Worm (Caenorhabditis elegans) whole organism, mixed stage, embryonic: ENCODE measurements around the gene sax-2.

Source experiments
- M03D4.4 ChIP-seq: sonication (generic microtip); optimal IDR thresholded peaks from 2 replicates; lab custom pipeline; 2017; ENCODE audit warnings: mild to moderate bottlenecking, missing genetic modification characterization, missing compliant biosample characterization
- bed-3 ChIP-seq: fragments of 200-800 bp; sonication (Bioruptor generic); optimal IDR thresholded peaks from 3 replicates; lab custom pipeline; 2018; ENCODE audit warnings: mild to moderate bottlenecking, missing genetic modification characterization, moderate library complexity, missing compliant biosample characterization
- blmp-1 ChIP-seq: fragments of 150-350 bp; optimal IDR thresholded peaks from 2 replicates; lab custom pipeline; 2014; ENCODE audit warnings: missing biosample characterization, missing genetic modification characterization
- ceh-39 ChIP-seq: fragments of 150-350 bp; optimal IDR thresholded peaks from 2 replicates; lab custom pipeline; 2014; ENCODE audit warnings: missing biosample characterization, missing genetic modification characterization
- ceh-43 ChIP-seq: fragments of 200-800 bp; sonication (Bioruptor generic); optimal IDR thresholded peaks from 2 replicates; lab custom pipeline; 2018; ENCODE audit warnings: mild to moderate bottlenecking, missing genetic modification characterization, moderate library complexity, missing compliant biosample characterization
- drap-1 ChIP-seq: fragments of 200-800 bp; sonication (Bioruptor generic); optimal IDR thresholded peaks from 3 replicates; lab custom pipeline; 2018; ENCODE audit warnings: mild to moderate bottlenecking, missing genetic modification characterization, missing compliant biosample characterization
- elt-3 ChIP-seq: fragments of 150-350 bp; optimal IDR thresholded peaks from 2 replicates; lab custom pipeline; 2014; ENCODE audit warnings: missing biosample characterization, missing genetic modification characterization
- flh-1 ChIP-seq: fragments of 200-800 bp; sonication (Bioruptor generic); optimal IDR thresholded peaks from 2 replicates; lab custom pipeline; 2018; ENCODE audit warnings: mild to moderate bottlenecking, missing genetic modification characterization, moderate library complexity, missing compliant biosample characterization
- hlh-1 ChIP-seq: fragments of 150-350 bp; optimal IDR thresholded peaks from 2 replicates; lab custom pipeline; 2014; ENCODE audit warnings: missing biosample characterization, missing genetic modification reagents, missing genetic modification characterization
- lin-13 ChIP-seq: fragments of 150-350 bp; optimal IDR thresholded peaks from 2 replicates; lab custom pipeline; 2014; ENCODE audit warnings: missing biosample characterization, missing genetic modification characterization
- lin-32 ChIP-seq: fragments of 200-800 bp; sonication (Bioruptor generic); optimal IDR thresholded peaks from 2 replicates; lab custom pipeline; 2018; ENCODE audit warnings: mild to moderate bottlenecking, missing genetic modification characterization, missing compliant biosample characterization
- lsy-2 ChIP-seq: fragments of 150-350 bp; optimal IDR thresholded peaks from 2 replicates; lab custom pipeline; 2014; ENCODE audit warnings: missing biosample characterization, missing genetic modification characterization
- mep-1 ChIP-seq: fragments of 150-350 bp; optimal IDR thresholded peaks from 2 replicates; lab custom pipeline; 2017; ENCODE audit warnings: missing biosample characterization, missing genetic modification reagents, missing genetic modification characterization, inconsistent platforms
- mls-2 ChIP-seq: sonication (generic microtip); optimal IDR thresholded peaks from 2 replicates; lab custom pipeline; 2016; ENCODE audit warnings: mild to moderate bottlenecking, missing genetic modification characterization, moderate library complexity, missing compliant biosample characterization
- nhr-12 ChIP-seq: fragments of 150-350 bp; optimal IDR thresholded peaks from 2 replicates; lab custom pipeline; 2014; ENCODE audit warnings: missing biosample characterization, missing genetic modification characterization
- nhr-2 ChIP-seq: fragments of 150-350 bp; optimal IDR thresholded peaks from 2 replicates; lab custom pipeline; 2014; ENCODE audit warnings: missing biosample characterization, missing genetic modification characterization
- nhr-237 ChIP-seq: fragments of 150-350 bp; optimal IDR thresholded peaks from 2 replicates; lab custom pipeline; 2014; ENCODE audit warnings: missing biosample characterization, missing genetic modification characterization
- nhr-76 ChIP-seq: sonication (generic microtip); optimal IDR thresholded peaks from 2 replicates; lab custom pipeline; 2017; ENCODE audit warnings: missing biosample characterization, missing genetic modification characterization
- pha-4 ChIP-seq: fragments of 150-350 bp; optimal IDR thresholded peaks from 2 replicates; lab custom pipeline; 2018; ENCODE audit warnings: missing biosample characterization, missing genetic modification reagents, missing genetic modification characterization
- sem-2 ChIP-seq: fragments of 200-800 bp; sonication (Bioruptor generic); optimal IDR thresholded peaks from 2 replicates; lab custom pipeline; 2018; ENCODE audit warnings: mild to moderate bottlenecking, missing genetic modification characterization, missing compliant biosample characterization
- sptf-1 ChIP-seq: sonication (generic microtip); optimal IDR thresholded peaks from 2 replicates; lab custom pipeline; 2017; ENCODE audit warnings: mild to moderate bottlenecking, missing genetic modification characterization, moderate library complexity, missing compliant biosample characterization
- tbx-8 ChIP-seq: fragments of 200-800 bp; sonication (Bioruptor generic); optimal IDR thresholded peaks from 2 replicates; lab custom pipeline; 2018; ENCODE audit warnings: mild to moderate bottlenecking, missing genetic modification characterization, moderate library complexity, missing compliant biosample characterization
- unc-120 ChIP-seq: sonication (generic microtip); optimal IDR thresholded peaks from 2 replicates; lab custom pipeline; 2017; ENCODE audit warnings: missing genetic modification characterization, missing compliant biosample characterization; ENCODE audit not compliant: poor library complexity, severe bottlenecking
- unc-39 ChIP-seq: fragments of 150-350 bp; optimal IDR thresholded peaks from 2 replicates; lab custom pipeline; 2014; ENCODE audit warnings: missing biosample characterization, missing genetic modification characterization
- unc-62 ChIP-seq: fragments of 150-350 bp; optimal IDR thresholded peaks from 2 replicates; lab custom pipeline; 2014; ENCODE audit warnings: missing biosample characterization, missing genetic modification reagents, missing genetic modification characterization
- zip-8 ChIP-seq: fragments of 150-350 bp; optimal IDR thresholded peaks from 2 replicates; lab custom pipeline; 2014; ENCODE audit warnings: missing biosample characterization, missing genetic modification characterization
- ztf-11 ChIP-seq: fragments of 150-350 bp; optimal IDR thresholded peaks from 2 replicates; lab custom pipeline; 2014; ENCODE audit warnings: missing biosample characterization, missing genetic modification characterization

sax-2 gene

ce11 chrIII:5145874-5146273 is 36.4 kb downstream of the sax-2 start:
- TF ChIP-seq lsy-2 (tag; lab: Kevin White, UChicago) (no peak), zip-8 (tag; lab: Kevin White, UChicago) (no peak), ceh-43 (GFP tag; lab: Kevin White, UChicago) (no peak), drap-1 (GFP tag; lab: Kevin White, UChicago) (no peak), blmp-1 (no peak), flh-1 (GFP tag; lab: Kevin White, UChicago) (no peak), nhr-237 (tag; lab: Kevin White, UChicago) (no peak), lin-32 (no peak), unc-120 (tag; lab: Kevin White, UChicago) (no peak)

DNA sequence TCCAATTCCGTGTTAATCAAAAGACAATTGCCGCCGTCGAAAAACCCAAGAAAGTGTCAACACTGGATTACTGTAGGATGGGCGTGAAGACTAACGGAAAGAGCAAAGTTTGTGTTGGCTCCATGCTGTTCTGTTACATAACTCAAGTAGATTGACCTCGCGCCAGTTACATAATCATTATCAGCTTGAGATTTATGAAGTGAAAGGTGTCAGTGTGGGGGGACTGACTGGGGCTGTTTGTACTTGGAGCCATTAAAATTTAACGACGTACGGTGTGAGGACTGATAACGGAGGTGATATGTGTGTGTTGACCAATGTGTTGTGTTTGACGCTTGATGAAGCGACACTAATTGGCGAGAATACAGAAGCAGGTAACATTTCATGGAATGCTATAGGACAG is 37.2 kb downstream of the sax-2 start:
- TF ChIP-seq ceh-43 (GFP tag; lab: Kevin White, UChicago) (no peak), tbx-8 (GFP tag; lab: Kevin White, UChicago) (no peak)

ce11 chrIII:5147445-5147844 is 37.9 kb downstream of the sax-2 start:
- TF ChIP-seq mep-1 (tag; lab: Kevin White, UChicago) (no peak), hlh-1 (tag; lab: Kevin White, UChicago) (no peak), ceh-39 (tag; lab: Kevin White, UChicago) (no peak), unc-62 (no peak), pha-4 (no peak), nhr-76 (no peak), lsy-2 (tag; lab: Kevin White, UChicago) (no peak), M03D4.4 (tag; lab: Kevin White, UChicago) (no peak), blmp-1 (no peak), nhr-12 (no peak), unc-39 (tag; lab: Kevin White, UChicago) (no peak), nhr-2 (tag; lab: Kevin White, UChicago) (no peak), elt-3 (tag; lab: Kevin White, UChicago) (no peak), lin-13 (tag; lab: Kevin White, UChicago) (no peak), bed-3 (no peak), nhr-237 (tag; lab: Kevin White, UChicago) (no peak), sem-2 (no peak)

- TF ChIP-seq tbx-8 (GFP tag; lab: Kevin White, UChicago) (no peak), lsy-2 (tag; lab: Kevin White, UChicago) (no peak), nhr-237 (tag; lab: Kevin White, UChicago) (no peak), elt-3 (tag; lab: Kevin White, UChicago) (no peak), unc-120 (tag; lab: Kevin White, UChicago) (no peak)
Measured at ce11 chrIII:5149478-5149877, 40.0 kb downstream of the sax-2 start, which contains the start of gene Y54H5A.2. Gene Y54H5A.2, minus strand, starts transcription at chrIII:5149578.

ce11 chrIII:5150012-5150411 is 40.5 kb downstream of the sax-2 start:
- TF ChIP-seq elt-3 (tag; lab: Kevin White, UChicago) (no peak), unc-62 (no peak), hlh-1 (tag; lab: Kevin White, UChicago) (no peak), mls-2 (tag; lab: Kevin White, UChicago) (no peak), pha-4 (no peak), nhr-2 (tag; lab: Kevin White, UChicago) (peak; percentile 83), lsy-2 (tag; lab: Kevin White, UChicago) (peak; percentile 28), zip-8 (tag; lab: Kevin White, UChicago) (peak; percentile 85)

DNA sequence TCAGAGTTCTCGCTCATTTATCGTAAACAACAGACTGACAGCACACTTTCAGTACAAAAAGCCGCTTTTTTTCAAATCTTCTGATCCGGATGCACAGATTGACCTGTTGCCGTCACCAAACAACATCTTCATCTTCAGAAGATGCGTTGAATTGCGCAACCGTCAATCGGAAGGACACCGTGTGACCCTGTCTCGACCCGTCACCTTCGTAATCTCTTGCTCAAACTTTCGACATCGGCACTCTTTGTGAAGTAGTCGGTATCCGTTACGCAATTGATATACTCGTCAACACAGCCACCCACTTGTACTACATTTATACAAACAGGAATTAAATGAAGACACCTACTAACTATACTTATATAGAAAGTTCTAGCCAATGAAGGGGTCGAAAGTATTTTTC is 41.5 kb downstream of the sax-2 start:
- TF ChIP-seq unc-62: peak; percentile 15
- TF ChIP-seq nhr-2 (tag; lab: Kevin White, UChicago): peak; percentile 89
- no peak for TF ChIP-seq ztf-11
- TF ChIP-seq zip-8 (tag; lab: Kevin White, UChicago): peak; percentile 71
- TF ChIP-seq M03D4.4 (tag; lab: Kevin White, UChicago): no peak

DNA sequence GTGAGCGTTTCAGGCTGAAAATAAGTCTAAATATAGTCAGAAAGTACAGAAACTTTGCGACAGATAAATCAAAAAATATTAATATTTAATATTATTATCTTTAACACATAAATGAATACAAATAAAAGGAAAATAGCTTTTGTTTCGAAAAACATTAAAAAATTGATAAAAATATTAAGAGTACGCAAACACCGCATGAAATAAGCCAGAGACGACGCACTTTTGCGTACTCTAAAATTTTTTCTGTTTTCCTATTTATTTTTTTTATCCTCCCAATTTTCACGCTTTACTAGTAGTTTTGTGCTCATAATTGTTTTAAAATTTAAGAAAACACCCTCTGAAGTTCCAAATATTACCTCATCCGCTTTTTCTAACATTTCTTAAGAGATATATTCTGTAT is 43.6 kb downstream of the sax-2 start, which contains the start of the genes rbm-42 and grwd-1:
TSS of gene rbm-42 (minus strand) at position 93 of the 400 bp plus-strand sequence.
TSS of gene grwd-1 (plus strand) at position 328 of the 400 bp plus-strand sequence.
- TF ChIP-seq lsy-2 (tag; lab: Kevin White, UChicago): peak; percentile 49
- no peak for TF ChIP-seq mep-1 (tag; lab: Kevin White, UChicago)
- no peak for TF ChIP-seq ceh-39 (tag; lab: Kevin White, UChicago)
- TF ChIP-seq sptf-1: peak; percentile 44
- TF ChIP-seq, all 35 proteins: peak for 2
